Fruit fly (Drosophila melanogaster) whole organism: Measurements from ENCODE around the gene bam.

ENCODE experiments used
- CG8478 ChIP-seq: fragments of >200 bp; optimal IDR thresholded peaks from 2 replicates; lab custom pipeline; 2018; ENCODE audit warnings: inconsistent platforms
- Dll ChIP-seq: fragments of >200 bp; optimal IDR thresholded peaks from 2 replicates; lab custom pipeline; 2017
- EcR ChIP-seq, 2 experiments: fragments of >200 bp; optimal IDR thresholded peaks; 2 replicates each; lab custom pipeline; 2017; ENCODE audit warnings: missing biosample characterization in 2 of 2, missing genetic modification characterization in 2 of 2, missing genetic modification reagents in 2 of 2
- pan ChIP-seq: fragments of >200 bp; optimal IDR thresholded peaks from 2 replicates; lab custom pipeline; 2017
- psq ChIP-seq: fragments of >200 bp; optimal IDR thresholded peaks from 2 replicates; lab custom pipeline; 2017
- usp ChIP-seq: fragments of >200 bp; optimal IDR thresholded peaks from 2 replicates; lab custom pipeline; 2017; ENCODE audit warnings: missing biosample characterization, missing genetic modification characterization, mixed read lengths

bam gene

dm6 chr3R:25208767-25209075, 36.2 kb downstream of the bam start:
- TF ChIP-seq pan (lab: Kevin White, UChicago): no peak
- TF ChIP-seq psq: no peak
- no peak for TF ChIP-seq EcR (GFP tag; optimal IDR thresholded peaks at IDR 0.05; lab: Kevin White, UChicago)
- no peak for TF ChIP-seq usp (GFP tag; lab: Kevin White, UChicago)
- no peak for TF ChIP-seq CG8478 (lab: Kevin White, UChicago)
- TF ChIP-seq Dll: no peak

- TF ChIP-seq psq: no peak
- no peak for TF ChIP-seq pan (lab: Kevin White, UChicago)
- no peak for TF ChIP-seq EcR (GFP tag; optimal IDR thresholded peaks at IDR 0.05; lab: Kevin White, UChicago)
- TF ChIP-seq Dll: no peak
- no peak for TF ChIP-seq CG8478 (lab: Kevin White, UChicago)
- TF ChIP-seq usp (GFP tag; lab: Kevin White, UChicago): no peak
Observed at dm6 chr3R:25208042-25208766, 36.7 kb downstream of the bam start, which contains the start of gene Cad96Ca. Gene Cad96Ca (minus strand): TSS chr3R:25208283.

dm6 chr3R:25207405-25208003, 37.4 kb downstream of the bam start:
- TF ChIP-seq usp (GFP tag; lab: Kevin White, UChicago): no peak
- TF ChIP-seq Dll: no peak
- no peak for TF ChIP-seq CG8478 (lab: Kevin White, UChicago)
- TF ChIP-seq pan (lab: Kevin White, UChicago): no peak
- no peak for TF ChIP-seq psq
- no peak for TF ChIP-seq EcR (GFP tag; optimal IDR thresholded peaks at IDR 0.05; lab: Kevin White, UChicago)

dm6 chr3R:25205413-25205977, 39.4 kb downstream of the bam start:
- TF ChIP-seq Dll: no peak
- peak in 1 of 2 experiments; percentile 52 for TF ChIP-seq EcR (GFP tag; optimal IDR thresholded peaks at IDR 0.05; lab: Kevin White, UChicago)

- TF ChIP-seq Dll: no peak
- TF ChIP-seq usp (GFP tag; lab: Kevin White, UChicago): no peak
- TF ChIP-seq CG8478 (lab: Kevin White, UChicago): no peak
- TF ChIP-seq pan (lab: Kevin White, UChicago): no peak
- TF ChIP-seq psq: no peak
- no peak for TF ChIP-seq EcR (GFP tag; optimal IDR thresholded peaks at IDR 0.05; lab: Kevin White, UChicago)
Observed at dm6 chr3R:25199321-25199868, 45.5 kb downstream of the bam start, which contains the start of gene CG13654. Gene CG13654 (plus strand): TSS chr3R:25199818.

- TF ChIP-seq CG8478 (lab: Kevin White, UChicago) (no peak), Dll (no peak), psq (no peak), usp (GFP tag; lab: Kevin White, UChicago) (no peak)
Observed at dm6 chr3R:25194723-25195577, 50.0 kb downstream of the bam start, which contains the start of gene CG13653. Gene CG13653 (plus strand): TSS chr3R:25195527.

- no peak for TF ChIP-seq usp (GFP tag; lab: Kevin White, UChicago)
- TF ChIP-seq EcR (GFP tag; optimal IDR thresholded peaks at IDR 0.05; lab: Kevin White, UChicago): no peak
Observed at dm6 chr3R:25193726-25194204, 51.1 kb downstream of the bam start, which contains the start of gene lobo. Gene lobo (minus strand): TSS chr3R:25193776.
